Worm (Caenorhabditis elegans): ENCODE results near the gene srh-16.

DNA sequence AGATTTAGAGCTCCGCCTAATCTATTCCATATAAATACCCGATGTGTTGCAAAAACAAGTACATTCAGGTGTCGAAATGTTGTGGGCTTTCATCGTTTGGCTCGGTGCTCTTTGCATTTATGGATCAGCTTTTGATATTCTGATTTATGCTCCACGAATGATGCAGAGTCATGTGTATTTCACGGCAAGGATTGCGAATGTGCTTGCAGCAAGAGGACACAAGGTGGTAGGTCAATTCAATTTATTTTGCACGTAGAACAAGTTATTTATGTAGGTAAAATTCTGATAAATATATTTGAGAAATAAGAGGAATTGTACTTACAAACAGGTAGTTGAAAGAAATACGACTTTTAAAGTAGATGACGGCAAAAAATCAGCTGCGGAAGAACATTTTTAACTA lies 32.7 kb upstream of the srh-16 start, which contains the start of gene ugt-56:
- TF ChIP-seq nhr-11 (tag; optimal IDR thresholded peaks at IDR 0.05) (no peak), pqm-1 (tag; optimal IDR thresholded peaks at IDR 0.05) (no peak), C34B4.2 (tag; optimal IDR thresholded peaks at IDR 0.05) (no peak), lir-3 (tag; optimal IDR thresholded peaks at IDR 0.05; ENCODE audit: poor library complexity) (no peak), isw-1 (GFP tag; IDR thresholded peaks at IDR 0.05) (no peak), unc-30 (tag; optimal IDR thresholded peaks at IDR 0.05) (no peak), lin-39 (tag; optimal IDR thresholded peaks at IDR 0.05) (no peak), nhr-237 (tag; optimal IDR thresholded peaks at IDR 0.05) (no peak), snpc-4 (tag; optimal IDR thresholded peaks at IDR 0.05) (no peak), dpl-1 (GFP tag; optimal IDR thresholded peaks at IDR 0.05) (no peak), ztf-4 (tag; optimal IDR thresholded peaks at IDR 0.05) (no peak), elt-3 (tag; optimal IDR thresholded peaks at IDR 0.05) (no peak), fos-1 (tag; optimal IDR thresholded peaks at IDR 0.05) (no peak)

Measured in whole organism, L1 larva.